Worm (Caenorhabditis elegans) whole organism, L4/young adult: ENCODE results near the gene asd-1.

ENCODE experiments used
- W03F9.2 ChIP-seq: fragments of 150-350 bp; optimal IDR thresholded peaks from 2 replicates; lab custom pipeline; 2014; ENCODE audit warnings: missing biosample characterization, missing genetic modification characterization
- dao-5 ChIP-seq: sonication (generic microtip); optimal IDR thresholded peaks from 2 replicates; lab custom pipeline; 2016; ENCODE audit warnings: missing genotype, missing genetic modification characterization, moderate library complexity, missing compliant biosample characterization

DNA sequence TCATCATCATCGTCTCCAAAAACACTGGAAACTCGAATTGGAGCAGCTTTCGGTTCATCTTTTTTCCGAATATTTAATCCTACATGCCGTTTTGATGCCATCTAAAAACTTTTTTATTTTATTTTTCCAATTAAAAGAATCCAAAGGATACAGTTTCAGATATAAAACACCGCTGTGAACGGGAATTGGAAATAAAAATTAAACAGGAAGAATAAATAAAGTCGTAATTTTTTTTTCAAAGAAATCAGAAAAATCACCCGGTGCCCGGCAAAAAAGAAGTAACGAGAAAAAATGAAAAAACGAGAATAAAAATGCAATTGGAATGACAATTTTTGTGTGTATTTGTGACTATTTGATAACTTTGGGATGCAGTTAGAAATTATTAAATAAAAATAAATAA, 28.4 kb upstream of the asd-1 start, which contains the start of gene ccdc-55:
- TF ChIP-seq dao-5 (no peak), W03F9.2 (tag; lab: Kevin White, UChicago) (no peak)
